Worm (Caenorhabditis elegans): ENCODE data around the gene ZC168.2.

DNA sequence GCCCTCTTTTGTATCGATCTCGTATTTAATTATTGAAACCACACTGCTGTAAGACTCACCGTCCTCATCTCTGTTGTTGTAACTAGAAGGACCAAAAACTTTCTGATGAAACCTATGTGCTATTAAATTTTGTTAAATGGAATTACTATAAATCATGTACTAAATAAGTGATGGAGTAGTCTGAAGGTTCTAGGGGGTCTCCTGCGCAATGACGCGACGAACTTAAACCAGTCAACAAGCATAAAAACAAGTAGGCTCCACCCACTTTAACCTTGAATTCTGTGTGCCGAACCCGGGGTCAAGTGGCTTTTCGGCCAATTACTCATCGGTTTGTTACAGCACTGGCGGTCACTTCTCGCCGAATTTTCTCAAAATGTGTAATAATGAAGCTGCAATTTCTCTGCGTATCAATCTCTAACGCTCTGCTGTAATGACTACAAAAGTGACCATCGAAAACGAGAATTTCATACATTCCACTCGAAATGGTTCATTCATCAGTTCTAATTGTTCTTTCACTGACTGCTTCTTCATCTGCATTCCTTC lies 9.2 kb downstream of the ZC168.2 start, which contains the start of gene grl-21:
- TF ChIP-seq ztf-23 (GFP tag; IDR thresholded peaks at IDR 0.05) (no peak), flt-1 (GFP tag; IDR thresholded peaks at IDR 0.05) (no peak), tab-1 (GFP tag; IDR thresholded peaks at IDR 0.05) (no peak), med-1 (GFP tag; optimal IDR thresholded peaks at IDR 0.05; ENCODE audit: insufficient read depth) (no peak), cog-1 (tag; optimal IDR thresholded peaks at IDR 0.05) (no peak), T22C8.4 (GFP tag; IDR thresholded peaks at IDR 0.05) (no peak), ztf-29 (GFP tag; IDR thresholded peaks at IDR 0.05) (no peak), ref-1 (GFP tag; conservative IDR thresholded peaks at IDR 0.05) (no peak), klf-2 (GFP tag; conservative IDR thresholded peaks at IDR 0.05) (no peak)

Data from whole organism, midembryonic.